Fruit fly (Drosophila melanogaster) whole organism, larva: Measurements from ENCODE around the gene Rbcn-3B.
A peak's percentile ranks its signal among the peaks of the same experiment; 100 is the strongest.

ENCODE experiments used
- noc ChIP-seq: fragments of 200-800 bp; sonication (Bioruptor generic); optimal IDR thresholded peaks from 3 replicates; lab custom pipeline; 2019; ENCODE audit warnings: missing biosample characterization, mild to moderate bottlenecking, missing genetic modification characterization, moderate library complexity

Rbcn-3B gene

DNA sequence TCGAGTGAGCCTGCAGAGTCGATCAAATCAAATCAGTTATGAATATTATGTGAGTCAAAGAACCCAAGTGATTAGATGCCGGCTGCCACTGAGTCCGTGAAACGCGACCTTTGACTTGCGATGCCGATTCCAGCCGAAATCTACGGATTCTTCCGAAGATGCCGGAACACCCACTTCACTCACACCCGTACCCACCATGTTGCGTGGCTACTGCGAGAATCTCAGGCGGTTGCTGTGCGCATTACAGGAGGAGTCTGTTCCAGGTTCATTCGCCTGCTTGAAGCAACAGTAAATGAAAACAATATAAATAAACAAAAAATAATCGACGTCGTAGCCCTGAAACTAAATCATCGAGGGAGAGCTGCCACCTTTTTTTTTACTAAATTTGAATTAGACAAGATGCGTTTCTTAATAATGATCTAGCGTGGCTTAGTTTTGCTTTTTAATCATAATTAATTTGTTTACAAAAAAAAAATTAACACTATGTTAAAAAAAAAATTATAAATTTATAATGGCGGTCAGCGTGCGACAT is 7.0 kb upstream of the Rbcn-3B start, which contains the start of gene Ldaf1:
TSS of gene Ldaf1 (minus strand) at position 307 of the 532 bp plus-strand sequence.
- TF ChIP-seq noc (tag; lab: Kevin White, UChicago) = no peak

DNA sequence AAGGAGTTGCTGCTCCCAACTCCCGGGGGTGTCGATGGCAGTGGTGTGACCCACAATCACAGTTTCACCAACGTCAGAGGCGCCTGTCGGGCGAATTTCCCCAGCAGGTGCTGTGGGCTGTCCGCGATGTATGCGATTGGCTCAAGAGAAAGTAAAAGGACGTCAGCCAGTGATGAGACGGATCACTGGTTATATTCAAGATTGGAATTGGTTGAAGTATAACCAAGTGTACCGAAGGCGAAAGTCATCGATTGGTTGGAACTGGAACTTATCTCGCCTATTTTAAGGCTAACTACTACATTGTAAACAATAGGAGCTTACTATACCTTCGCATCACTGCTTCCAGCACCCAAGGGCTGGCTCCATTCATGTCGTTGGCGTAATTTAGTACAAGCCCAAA is 5.6 kb upstream of the Rbcn-3B start, which contains the start of gene CG32801:
TSS of gene CG32801 (minus strand) at position 101 of the 400 bp plus-strand sequence.
- no peak for TF ChIP-seq noc (tag; lab: Kevin White, UChicago)

DNA sequence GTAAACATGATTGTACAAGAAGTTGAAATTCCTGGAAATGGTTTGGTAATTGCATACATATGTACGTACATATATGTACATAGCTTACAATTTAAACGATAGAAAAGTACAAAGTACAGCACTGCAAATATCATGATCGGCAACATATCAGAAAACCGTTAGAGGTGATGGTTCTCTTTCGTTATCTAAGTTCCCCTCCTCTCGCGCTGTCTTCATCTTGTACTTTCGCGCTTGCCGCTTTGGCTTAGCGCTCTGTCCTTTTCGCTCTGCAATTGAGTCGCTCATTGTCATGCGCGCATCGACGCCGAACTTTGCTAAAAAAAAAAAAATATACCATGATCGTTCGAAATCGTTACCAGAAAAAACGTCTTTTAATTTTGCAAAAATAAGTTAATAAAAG is 4.8 kb upstream of the Rbcn-3B start:
- no peak for TF ChIP-seq noc (tag; lab: Kevin White, UChicago)

DNA sequence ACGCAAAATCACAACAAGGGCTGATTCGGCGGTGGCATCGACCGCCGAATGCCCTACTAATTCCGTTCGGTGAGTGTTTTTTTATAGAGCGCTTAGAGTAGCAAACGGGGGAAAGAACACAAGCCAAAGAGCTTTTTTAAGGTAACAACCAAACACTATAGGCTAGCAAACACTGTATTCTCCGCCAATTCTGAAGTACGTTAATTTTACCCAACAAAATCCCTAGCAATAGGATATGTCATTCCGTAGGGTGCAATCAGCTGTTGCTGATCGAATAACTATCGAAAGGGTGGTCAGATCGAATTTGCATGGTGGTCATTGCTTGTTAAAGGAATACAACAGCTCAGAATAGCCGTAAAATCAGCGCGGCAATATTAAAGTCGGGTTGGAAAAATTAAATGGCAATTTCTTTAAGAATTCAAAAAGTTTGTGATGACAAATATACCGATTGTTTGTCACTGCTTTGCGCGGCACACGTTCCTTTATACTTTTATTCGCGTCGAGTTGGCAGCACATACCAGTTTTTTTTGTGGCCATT is 924 bp upstream of the Rbcn-3B start, which contains the start of gene mip130:
TSS of gene mip130 (plus strand) at position 513 of the 538 bp plus-strand sequence.
- peak; percentile 71 for TF ChIP-seq noc (tag; lab: Kevin White, UChicago)

DNA sequence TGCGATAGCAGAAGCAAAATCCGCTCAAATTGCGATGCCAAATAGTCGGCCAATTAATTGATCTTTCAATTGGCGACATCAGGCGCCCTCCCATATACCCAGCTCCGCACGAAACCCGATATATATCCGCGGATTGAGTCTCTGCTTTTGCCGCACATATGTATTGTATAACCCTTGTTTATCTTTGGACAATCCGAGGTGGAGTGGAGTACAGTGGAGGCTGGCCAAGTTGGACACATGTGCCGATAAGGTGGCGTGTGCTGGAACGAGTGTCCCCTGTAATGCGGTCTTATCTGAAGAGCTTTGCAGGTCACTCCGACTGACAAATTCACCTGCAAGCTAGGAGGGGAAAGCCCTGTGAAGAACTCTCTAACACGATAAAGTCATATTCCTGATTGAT is 813 bp downstream of the Rbcn-3B start:
- TF ChIP-seq noc (tag; lab: Kevin White, UChicago) = no peak

DNA sequence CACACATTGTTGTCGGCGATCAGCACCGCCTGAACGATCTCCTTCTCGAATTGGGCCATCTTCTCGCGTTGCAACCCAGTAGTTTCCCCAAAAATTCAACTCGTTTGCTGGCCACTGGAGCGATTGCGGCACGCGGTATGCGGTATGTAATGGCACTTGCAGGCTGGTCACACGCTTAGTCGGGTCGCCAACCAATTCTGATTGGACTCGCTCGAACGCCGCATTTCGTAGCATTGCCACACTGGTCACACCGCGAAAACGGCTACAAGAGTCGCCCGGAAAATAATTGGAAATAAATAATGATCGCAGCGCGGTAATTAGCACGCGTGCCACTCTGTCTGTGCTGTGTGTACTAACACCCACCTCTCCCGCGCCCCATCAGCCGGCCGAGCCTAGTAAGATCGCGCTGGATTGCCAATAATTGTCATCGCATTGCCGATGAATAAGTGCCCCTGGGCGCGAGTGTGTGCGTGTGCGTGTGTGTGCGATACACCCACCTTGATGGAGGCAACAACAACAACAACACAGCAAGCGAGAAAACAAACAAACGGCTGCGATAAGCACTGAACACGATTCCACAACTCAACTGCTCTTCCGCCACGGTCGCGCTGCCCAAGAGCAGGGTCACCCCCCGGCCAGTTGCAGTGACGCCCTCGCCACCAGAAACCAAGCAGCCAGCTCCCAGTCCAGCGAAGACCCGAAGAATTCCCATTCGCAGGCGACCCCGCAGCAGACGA is 14.2 kb downstream of the Rbcn-3B start, which contains the start of the genes eIF2Bepsilon and Ocrl:
TSS of gene eIF2Bepsilon (minus strand) at position 110 of the 737 bp plus-strand sequence.
TSS of gene Ocrl (plus strand) at position 217 of the 737 bp plus-strand sequence.
- TF ChIP-seq noc (tag; lab: Kevin White, UChicago) = no peak

DNA sequence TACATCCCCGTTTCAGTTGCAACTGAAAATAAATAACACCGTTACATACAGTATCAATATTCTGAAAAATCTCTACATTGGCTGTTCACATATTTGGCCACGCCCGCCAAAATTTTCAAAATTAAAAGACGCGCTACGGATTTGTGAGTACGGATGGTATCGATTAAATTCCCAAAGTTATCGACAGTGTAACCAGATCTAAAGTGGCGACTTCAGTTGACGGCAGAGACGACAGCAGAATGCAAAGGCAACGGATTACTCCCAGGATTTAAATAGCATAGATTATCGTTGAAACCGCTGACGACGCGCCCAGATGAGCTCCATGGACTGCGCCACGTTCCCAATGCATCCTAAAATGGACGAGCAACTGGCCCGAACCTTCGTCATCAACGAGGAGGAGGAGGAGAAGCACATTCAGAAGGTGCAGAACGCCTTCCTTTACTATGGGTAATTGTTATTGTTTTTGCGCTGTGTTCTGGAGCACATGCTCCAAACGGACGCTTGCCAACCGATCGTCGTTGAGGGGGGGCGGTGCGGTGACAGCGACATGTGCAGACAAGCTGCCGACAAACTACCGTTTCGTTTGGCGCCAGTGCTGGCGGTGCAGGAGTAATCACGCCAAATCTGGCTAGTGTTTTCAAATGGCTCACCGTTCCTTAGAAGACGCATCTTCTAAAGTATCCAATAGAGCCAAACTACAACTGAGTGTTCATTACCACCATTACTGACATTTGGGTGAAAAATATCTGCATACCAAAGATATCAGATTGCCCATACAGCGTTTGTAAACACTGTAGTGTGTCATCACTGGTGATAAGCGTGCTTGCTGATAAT is 19.0 kb downstream of the Rbcn-3B start, which contains the start of gene CG11596:
TSS of gene CG11596 (plus strand) at position 211 of the 834 bp plus-strand sequence.
- peak; percentile 35 for TF ChIP-seq noc (tag; lab: Kevin White, UChicago)

DNA sequence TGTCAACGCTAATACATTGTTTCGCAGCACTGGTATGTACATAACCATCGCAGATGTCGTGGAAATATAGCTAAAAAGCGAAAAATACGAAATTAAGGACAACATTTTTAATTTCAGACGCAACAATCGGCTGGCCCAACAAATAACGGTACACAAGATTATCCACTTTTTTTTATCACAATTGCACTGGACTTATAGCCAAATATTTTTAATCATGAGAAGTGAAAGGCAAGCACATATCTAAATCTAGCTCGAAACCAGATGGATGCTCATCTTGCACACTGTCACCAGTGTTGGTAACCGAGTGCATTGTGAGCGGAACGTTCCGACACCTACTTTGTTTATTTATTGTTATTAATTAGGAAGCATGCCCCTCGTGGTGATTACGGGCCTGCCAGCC is 31.3 kb downstream of the Rbcn-3B start, which contains the start of the genes CG3857 and CG3587:
TSS of gene CG3857 (minus strand) at position 21 of the 400 bp plus-strand sequence.
TSS of gene CG3587 (plus strand) at position 288 of the 400 bp plus-strand sequence.
- TF ChIP-seq noc (tag; lab: Kevin White, UChicago) = peak; percentile 79

DNA sequence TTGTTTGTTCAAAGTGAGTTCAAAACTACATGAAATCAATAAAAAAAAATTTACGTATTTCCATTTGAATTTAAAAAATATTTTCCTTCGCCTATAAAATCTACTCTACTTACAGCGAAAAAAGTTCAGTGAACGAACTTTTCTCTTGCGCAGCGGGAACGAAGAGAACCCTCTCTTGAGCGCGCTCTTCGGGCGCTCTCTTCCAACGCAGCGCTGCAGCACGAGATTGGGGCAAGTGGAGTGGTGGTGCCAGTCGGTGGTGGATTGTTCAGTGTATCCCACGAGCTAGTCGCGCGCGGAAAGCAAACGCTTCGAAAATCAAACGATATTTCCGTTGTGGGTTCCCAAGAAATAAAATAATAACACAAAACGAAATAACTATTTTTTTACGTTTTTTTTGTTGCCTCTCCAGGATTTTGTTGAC is 33.0 kb downstream of the Rbcn-3B start, which contains the start of gene Hr4:
TSS of gene Hr4 (plus strand) at position 272 of the 424 bp plus-strand sequence.
- no peak for TF ChIP-seq noc (tag; lab: Kevin White, UChicago)

DNA sequence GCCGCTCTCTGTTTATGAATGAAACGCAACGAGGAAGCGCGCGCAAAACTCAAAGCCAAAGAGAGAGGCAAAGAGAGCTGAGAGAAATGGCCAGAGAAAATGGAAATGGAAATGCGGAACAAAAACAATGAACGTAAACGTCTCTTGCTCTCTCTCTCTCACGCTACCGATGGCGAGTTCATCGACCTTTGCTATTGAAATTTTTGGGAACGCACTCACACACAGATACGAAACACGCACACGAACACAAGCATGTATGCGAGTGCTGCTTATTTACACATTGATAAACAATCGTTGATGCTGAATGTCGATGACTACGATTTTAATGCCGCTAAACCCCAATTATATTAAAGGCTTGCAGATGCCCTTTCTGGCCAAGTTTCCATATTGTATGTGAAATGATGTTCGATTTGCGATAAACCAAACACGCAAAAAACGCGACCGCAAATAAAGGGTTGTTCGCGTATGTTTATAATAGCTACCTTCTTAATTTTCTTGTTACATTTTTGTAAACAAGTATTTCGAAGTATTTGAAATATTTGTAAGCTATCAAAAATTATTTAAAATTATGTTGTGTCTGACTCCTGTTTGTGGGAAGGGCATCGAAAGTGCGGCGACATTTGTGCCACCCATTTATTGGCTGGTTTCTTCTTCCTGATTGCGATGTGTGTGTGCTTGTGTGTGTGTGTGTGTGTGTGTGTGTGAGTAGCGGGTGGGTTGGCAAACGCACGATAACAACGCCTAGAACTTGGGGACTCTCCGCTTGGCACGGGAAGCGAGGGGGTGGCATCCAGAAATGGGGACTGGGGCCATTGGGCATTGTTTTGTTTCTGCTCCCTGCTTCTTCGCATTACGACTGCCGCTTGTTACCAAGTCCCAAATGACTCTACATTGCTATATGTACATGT is 34.9 kb downstream of the Rbcn-3B start:
- TF ChIP-seq noc (tag; lab: Kevin White, UChicago) = peak; percentile 91

DNA sequence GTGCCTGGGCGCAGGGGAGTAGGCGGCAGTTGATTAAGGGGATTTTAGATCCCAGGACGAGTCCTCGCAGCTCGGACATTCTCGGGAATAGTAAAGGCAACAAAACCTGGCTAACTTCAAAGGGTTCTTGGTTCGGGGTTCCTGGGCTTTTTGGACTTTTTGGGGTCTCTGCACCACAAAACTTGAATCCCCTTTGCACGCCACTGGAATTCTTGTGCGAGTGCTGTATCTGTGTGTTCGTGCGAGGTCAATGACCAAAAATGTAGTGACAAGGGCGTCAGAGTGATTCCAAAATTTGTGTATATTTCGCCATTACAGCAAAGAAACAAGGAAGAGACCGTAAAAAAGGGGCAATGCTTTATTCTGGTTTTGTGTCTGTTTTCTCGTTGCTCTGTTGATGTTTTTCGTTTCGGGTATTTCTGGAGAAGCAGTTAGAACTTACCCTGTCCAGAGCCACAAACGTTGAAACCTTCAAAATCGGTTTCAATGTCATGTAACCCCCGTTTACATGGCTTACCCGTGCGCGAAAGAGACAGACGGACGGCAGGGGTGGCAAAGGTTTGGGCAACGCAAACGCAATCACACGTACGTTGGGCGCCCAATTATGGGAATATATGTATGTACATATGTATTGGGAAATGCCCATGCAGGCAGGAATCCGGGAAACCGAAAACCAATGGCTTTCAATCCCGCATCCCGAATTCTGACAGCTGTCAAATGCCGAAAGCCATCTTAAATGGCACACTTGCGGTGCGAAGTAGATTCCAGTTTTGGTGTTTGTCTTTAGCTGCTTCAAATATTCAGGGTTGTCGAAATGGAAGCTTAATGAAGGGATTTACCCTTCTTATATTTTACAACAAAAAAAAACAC is 35.8 kb downstream of the Rbcn-3B start:
- TF ChIP-seq noc (tag; lab: Kevin White, UChicago) = no peak

DNA sequence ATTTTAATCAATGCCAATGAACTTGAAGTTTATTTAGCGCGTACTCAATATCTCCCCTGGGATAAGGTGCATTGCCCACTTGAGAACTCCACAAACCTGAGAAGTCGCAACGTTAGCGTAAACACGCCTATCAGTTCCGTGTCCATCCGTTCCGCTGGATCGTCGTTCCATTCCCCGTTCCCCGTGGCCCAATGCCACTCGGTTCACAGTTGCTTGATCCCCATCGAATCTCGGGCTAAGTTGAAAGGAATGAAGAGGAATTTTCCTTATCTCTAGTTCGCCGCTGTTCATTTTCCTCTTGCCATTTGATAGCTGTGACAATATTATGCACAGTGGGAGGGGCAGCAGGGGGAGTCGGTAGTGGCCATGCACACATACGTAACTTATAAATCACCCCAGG is 36.5 kb downstream of the Rbcn-3B start:
- TF ChIP-seq noc (tag; lab: Kevin White, UChicago) = no peak
